Worm (Caenorhabditis elegans): Measurements from ENCODE around the gene F25H8.2.

ce11 chrIV:9933580-9933979, 1.5 kb downstream of the F25H8.2 start, which contains the start of gene spe-29:
- TF ChIP-seq nhr-237 (tag; optimal IDR thresholded peaks at IDR 0.05) (no peak), unc-62 (GFP tag; optimal IDR thresholded peaks at IDR 0.05) (no peak), ceh-82 (tag; optimal IDR thresholded peaks at IDR 0.05) (no peak), blmp-1 (tag; optimal IDR thresholded peaks at IDR 0.05; ENCODE audit: insufficient read depth) (no peak), ZK546.5 (tag; optimal IDR thresholded peaks at IDR 0.05) (no peak), lsy-2 (tag; optimal IDR thresholded peaks at IDR 0.05) (no peak), fos-1 (tag; optimal IDR thresholded peaks at IDR 0.05) (no peak), zag-1 (tag; optimal IDR thresholded peaks at IDR 0.05) (no peak), nhr-77 (tag; optimal IDR thresholded peaks at IDR 0.05) (no peak), lin-39 (tag; optimal IDR thresholded peaks at IDR 0.05) (no peak), ama-1 (optimal IDR thresholded peaks at IDR 0.05) (no peak), elt-3 (tag; optimal IDR thresholded peaks at IDR 0.05) (no peak), R02D3.7 (tag; optimal IDR thresholded peaks at IDR 0.05) (no peak)
